Fruit fly (Drosophila melanogaster): ENCODE measurements around the gene CG12971.

Gene CG12971

dm6 chr3L:21348983-21349432 lies 7.3 kb downstream of the CG12971 start, which contains the start of gene ebd2 (continued):
- TF ChIP-seq CG7987 (GFP tag; optimal IDR thresholded peaks at IDR 0.05) (no peak), HmgZ (tag; optimal IDR thresholded peaks at IDR 0.05) (peak; percentile 63), CG9817 (tag; optimal IDR thresholded peaks at IDR 0.05) (no peak), zf30C (GFP tag; optimal IDR thresholded peaks at IDR 0.05) (no peak), sqz (GFP tag; optimal IDR thresholded peaks at IDR 0.05) (no peak), CG6254 (GFP tag; optimal IDR thresholded peaks at IDR 0.05) (no peak), YL-1 (GFP tag; optimal IDR thresholded peaks at IDR 0.05) (no peak), CG34422 (GFP tag; IDR thresholded peaks at IDR 0.05) (0 out of 3 replicates have a peak, but pooled peaks have one; percentile 31), Taf1 (GFP tag; IDR thresholded peaks at IDR 0.05) (no peak), Ets97D (GFP tag; optimal IDR thresholded peaks at IDR 0.05) (no peak), CG2889 (GFP tag; IDR thresholded peaks at IDR 0.05) (no peak), hkb (optimal IDR thresholded peaks at IDR 0.05) (no peak), hkb (GFP tag; IDR thresholded peaks at IDR 0.05) (peak; percentile 6; the same call in 1 of the 2 replicates), CG3281 (GFP tag; optimal IDR thresholded peaks at IDR 0.05) (peak; percentile 35), Awh (GFP tag; IDR thresholded peaks at IDR 0.05) (peak; percentile 31; the same call in 1 of the 2 replicates), CG6175 (GFP tag; IDR thresholded peaks at IDR 0.05) (peak; percentile 82; the same call in 2 of the 3 replicates), CG12299 (tag; optimal IDR thresholded peaks at IDR 0.05) (peak; percentile 23), Xrp1 (GFP tag; IDR thresholded peaks at IDR 0.05) (no peak), exex (tag; optimal IDR thresholded peaks at IDR 0.05) (peak; percentile 55), Ets65A (GFP tag) (no peak), zfh1 (GFP tag; IDR thresholded peaks at IDR 0.05) (no peak), ci (GFP tag; IDR thresholded peaks at IDR 0.05) (no peak), scrt (GFP tag; optimal IDR thresholded peaks at IDR 0.05) (no peak), CG11723 (GFP tag; optimal IDR thresholded peaks at IDR 0.05) (peak; percentile 1), CG1832 (GFP tag; optimal IDR thresholded peaks at IDR 0.05) (no peak), Atf6 (GFP tag; IDR thresholded peaks at IDR 0.05) (peak; percentile 63), Mes4 (GFP tag; optimal IDR thresholded peaks at IDR 0.05) (no peak), kni (GFP tag; optimal IDR thresholded peaks at IDR 0.05) (peak; percentile 72), pfk (GFP tag; optimal IDR thresholded peaks at IDR 0.05) (no peak), CG32532 (GFP tag; IDR thresholded peaks at IDR 0.05) (peak; percentile 31; the same call in 1 of the 2 replicates), Jarid2 (GFP tag; optimal IDR thresholded peaks at IDR 0.05) (peak; percentile 49), CG1233 (GFP tag; optimal IDR thresholded peaks at IDR 0.05) (no peak), CG13296 (GFP tag; optimal IDR thresholded peaks at IDR 0.05) (peak; percentile 21), CG17612 (GFP tag; IDR thresholded peaks at IDR 0.05) (no peak), CG17829 (tag; optimal IDR thresholded peaks at IDR 0.05) (no peak), CG9609 (GFP tag; optimal IDR thresholded peaks at IDR 0.05) (no peak), otp (GFP tag; IDR thresholded peaks at IDR 0.05) (no peak), CG5245 (GFP tag; optimal IDR thresholded peaks at IDR 0.05) (no peak), CG5180 (GFP tag; optimal IDR thresholded peaks at IDR 0.05) (peak; percentile 54), lab (GFP tag; optimal IDR thresholded peaks at IDR 0.05) (peak; percentile 76), Dref (GFP tag; IDR thresholded peaks at IDR 0.05) (0 out of 2 replicates have a peak, but pooled peaks have one; percentile 1), CHES-1-like (GFP tag; optimal IDR thresholded peaks at IDR 0.05) (peak; percentile 25), sens (GFP tag) (peak; percentile 62), CG8290 (GFP tag; optimal IDR thresholded peaks at IDR 0.05) (peak; percentile 17), CG8290 (tag; optimal IDR thresholded peaks at IDR 0.05) (no peak), CG15073 (GFP tag; optimal IDR thresholded peaks at IDR 0.05) (peak; percentile 53), fd96Cb (tag; optimal IDR thresholded peaks at IDR 0.05) (no peak), CG10462 (GFP tag; optimal IDR thresholded peaks at IDR 0.05) (no peak), sd (tag; optimal IDR thresholded peaks at IDR 0.05) (peak; percentile 77), CG31441 (GFP tag; IDR thresholded peaks at IDR 0.05) (no peak), CG10209 (GFP tag; optimal IDR thresholded peaks at IDR 0.05) (peak; percentile 7), hb (GFP tag; IDR thresholded peaks at IDR 0.05; ENCODE audit: partially characterized antibody) (no peak)
